Worm (Caenorhabditis elegans) whole organism, L4/young adult: ENCODE measurements around the gene C28D4.5.

Source experiments
- W03F9.2 ChIP-seq: fragments of 150-350 bp; optimal IDR thresholded peaks from 2 replicates; lab custom pipeline; 2014; ENCODE audit warnings: missing biosample characterization, missing genetic modification characterization
- dao-5 ChIP-seq: sonication (generic microtip); optimal IDR thresholded peaks from 2 replicates; lab custom pipeline; 2016; ENCODE audit warnings: missing genotype, missing genetic modification characterization, moderate library complexity, missing compliant biosample characterization
- him-1 ChIP-seq: sonication (generic microtip); optimal IDR thresholded peaks from 2 replicates; lab custom pipeline; 2016; ENCODE audit warnings: missing genotype, missing genetic modification reagents, missing genetic modification characterization, missing compliant biosample characterization

ce11 chrIV:9733904-9734303 lies 12.8 kb downstream of the C28D4.5 start:
- TF ChIP-seq W03F9.2 (tag; lab: Kevin White, UChicago) = peak; percentile 5
- no peak for TF ChIP-seq him-1 (tag; lab: Kevin White, UChicago)
- TF ChIP-seq dao-5 = no peak
